Worm (Caenorhabditis elegans): ENCODE data around the gene cox-17.

- TF ChIP-seq ZK546.5 (tag; optimal IDR thresholded peaks at IDR 0.05) (no peak), nhr-76 (tag; optimal IDR thresholded peaks at IDR 0.05) (no peak), ceh-16 (tag; optimal IDR thresholded peaks at IDR 0.05) (no peak), unc-62 (GFP tag; optimal IDR thresholded peaks at IDR 0.05) (no peak), nhr-12 (tag; optimal IDR thresholded peaks at IDR 0.05) (no peak), nhr-25 (tag; optimal IDR thresholded peaks at IDR 0.05) (no peak), lin-15B (tag; optimal IDR thresholded peaks at IDR 0.05) (no peak), aly-2 (tag; optimal IDR thresholded peaks at IDR 0.05) (no peak), snpc-4 (tag; optimal IDR thresholded peaks at IDR 0.05) (no peak), fkh-2 (tag; optimal IDR thresholded peaks at IDR 0.05) (no peak), ceh-82 (tag; optimal IDR thresholded peaks at IDR 0.05) (no peak), eor-1 (tag; optimal IDR thresholded peaks at IDR 0.05) (no peak), fkh-10 (GFP tag; optimal IDR thresholded peaks at IDR 0.05) (no peak)
Observed at ce11 chrIII:211387-211786, 20.6 kb downstream of the cox-17 start.
